Worm (Caenorhabditis elegans): ENCODE data around the gene acs-10.
A peak's percentile ranks its signal among the peaks of the same experiment; 100 is the strongest.

The acs-10 gene

DNA sequence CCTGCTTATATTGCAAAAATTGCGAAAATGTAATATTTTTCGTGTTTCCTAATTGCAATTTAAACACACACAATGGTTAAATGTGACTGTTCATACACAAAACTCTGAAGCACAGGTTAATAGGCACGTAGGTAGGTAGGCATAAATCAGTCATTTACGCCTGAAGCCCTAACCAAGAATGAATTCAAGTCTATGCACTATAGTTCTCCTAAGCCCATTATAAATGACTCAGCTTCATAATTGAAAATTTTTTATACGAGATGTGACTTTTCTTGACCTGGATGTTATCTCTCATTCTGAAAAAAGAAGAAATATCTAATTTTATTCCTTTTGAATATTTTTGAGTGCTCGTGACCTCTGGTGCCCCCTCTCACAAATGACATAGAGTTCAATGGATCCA, 4.5 kb upstream of the acs-10 start:
- TF ChIP-seq med-1 (GFP tag; optimal IDR thresholded peaks at IDR 0.05; ENCODE audit: insufficient read depth) (no peak), ztf-23 (GFP tag; IDR thresholded peaks at IDR 0.05) (no peak), cog-1 (tag; optimal IDR thresholded peaks at IDR 0.05) (no peak), ztf-29 (GFP tag; IDR thresholded peaks at IDR 0.05) (no peak), ref-1 (GFP tag; conservative IDR thresholded peaks at IDR 0.05) (no peak), flt-1 (GFP tag; IDR thresholded peaks at IDR 0.05) (no peak), T22C8.4 (GFP tag; IDR thresholded peaks at IDR 0.05) (no peak)

DNA sequence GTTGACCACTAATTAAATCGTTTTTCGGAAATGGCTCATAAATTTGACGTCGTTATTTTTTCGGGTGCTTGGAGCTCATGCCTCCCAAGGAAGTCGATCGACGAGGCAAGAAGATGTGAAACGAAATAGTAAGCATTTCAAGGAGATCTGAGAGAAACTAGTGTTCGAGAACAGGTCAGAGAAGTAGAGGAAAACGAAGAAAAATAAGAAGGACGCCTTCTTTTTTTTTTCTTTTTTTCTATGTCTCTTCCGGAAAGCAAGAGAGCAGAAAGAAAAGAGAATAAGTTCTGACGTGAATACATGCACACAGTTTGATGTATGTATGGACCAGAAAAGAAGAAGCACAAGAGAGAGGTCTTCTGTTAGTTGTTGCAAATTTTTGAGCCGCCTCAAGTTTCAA, 2.7 kb upstream of the acs-10 start:
- no peak for TF ChIP-seq klf-2 (GFP tag; conservative IDR thresholded peaks at IDR 0.05)
- no peak for TF ChIP-seq tab-1 (GFP tag; IDR thresholded peaks at IDR 0.05)
- TF ChIP-seq med-1 (GFP tag; optimal IDR thresholded peaks at IDR 0.05; ENCODE audit: insufficient read depth), result no peak
- no peak for TF ChIP-seq T22C8.4 (GFP tag; IDR thresholded peaks at IDR 0.05)
- TF ChIP-seq flt-1 (GFP tag; IDR thresholded peaks at IDR 0.05), result no peak
- no peak for TF ChIP-seq cog-1 (tag; optimal IDR thresholded peaks at IDR 0.05)

DNA sequence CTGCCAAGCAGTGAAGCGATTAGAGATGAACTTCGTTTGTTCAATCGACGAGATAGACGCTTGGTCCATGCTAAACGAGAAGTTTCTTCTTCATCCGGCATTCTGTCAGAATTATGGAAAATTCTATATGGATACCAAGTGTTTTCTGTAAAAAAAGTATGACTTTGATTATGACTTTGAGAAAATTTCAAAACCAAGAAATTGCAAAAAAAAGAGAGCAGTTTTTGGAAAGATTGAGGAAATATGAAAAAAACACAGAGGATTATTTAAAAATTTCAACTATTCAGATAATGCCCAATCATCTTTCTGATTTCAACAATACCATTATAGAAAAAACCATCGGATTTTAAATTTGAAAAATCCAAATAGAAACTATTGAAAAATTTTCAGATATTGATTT, 1.0 kb upstream of the acs-10 start, which contains the start of gene par-1:
TSS of gene par-1 (minus strand) at position 101 of the 400 bp plus-strand sequence.
- TF ChIP-seq klf-2 (GFP tag; conservative IDR thresholded peaks at IDR 0.05), result no peak
- no peak for TF ChIP-seq ztf-29 (GFP tag; IDR thresholded peaks at IDR 0.05)
- TF ChIP-seq med-1 (GFP tag; optimal IDR thresholded peaks at IDR 0.05; ENCODE audit: insufficient read depth), result no peak

DNA sequence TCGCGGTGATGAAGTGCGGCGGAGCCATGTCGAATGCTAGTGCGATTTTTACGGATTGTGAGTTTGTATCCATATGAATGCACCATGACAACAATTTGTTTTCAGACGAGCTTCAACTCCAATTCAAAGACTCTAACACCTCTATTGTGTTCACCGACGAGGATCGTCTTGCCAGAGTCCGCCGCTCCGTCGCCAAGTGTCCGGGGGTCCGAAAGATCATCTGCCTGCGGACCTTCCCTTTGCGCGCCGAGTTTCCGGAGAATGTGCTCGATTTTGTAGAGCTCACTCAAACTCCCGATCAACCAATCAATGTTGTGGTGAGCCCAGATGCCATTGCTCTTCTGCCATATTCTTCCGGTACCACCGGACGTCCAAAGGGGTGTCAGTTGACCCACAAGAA, 815 bp downstream of the acs-10 start:
- TF ChIP-seq tab-1 (GFP tag; IDR thresholded peaks at IDR 0.05), result no peak
- TF ChIP-seq ref-1 (GFP tag; conservative IDR thresholded peaks at IDR 0.05), result no peak
- TF ChIP-seq ztf-23 (GFP tag; IDR thresholded peaks at IDR 0.05), result no peak
- TF ChIP-seq ztf-29 (GFP tag; IDR thresholded peaks at IDR 0.05), result no peak
- no peak for TF ChIP-seq T22C8.4 (GFP tag; IDR thresholded peaks at IDR 0.05)
- TF ChIP-seq cog-1 (tag; optimal IDR thresholded peaks at IDR 0.05), result no peak
- no peak for TF ChIP-seq klf-2 (GFP tag; conservative IDR thresholded peaks at IDR 0.05)
- no peak for TF ChIP-seq flt-1 (GFP tag; IDR thresholded peaks at IDR 0.05)
- TF ChIP-seq med-1 (GFP tag; optimal IDR thresholded peaks at IDR 0.05; ENCODE audit: insufficient read depth), result no peak

- TF ChIP-seq ztf-23 (GFP tag; IDR thresholded peaks at IDR 0.05) (no peak), tab-1 (GFP tag; IDR thresholded peaks at IDR 0.05) (no peak), cog-1 (tag; optimal IDR thresholded peaks at IDR 0.05) (no peak), flt-1 (GFP tag; IDR thresholded peaks at IDR 0.05) (no peak), T22C8.4 (GFP tag; IDR thresholded peaks at IDR 0.05) (no peak), ref-1 (GFP tag; conservative IDR thresholded peaks at IDR 0.05) (no peak), klf-2 (GFP tag; conservative IDR thresholded peaks at IDR 0.05) (no peak), ztf-29 (GFP tag; IDR thresholded peaks at IDR 0.05) (no peak), med-1 (GFP tag; optimal IDR thresholded peaks at IDR 0.05; ENCODE audit: insufficient read depth) (no peak)
These were observed 2.8 kb downstream of the acs-10 start for ce11 chrV:14149125-14149524.

ce11 chrV:14150966-14151365, 4.7 kb downstream of the acs-10 start:
- no peak for TF ChIP-seq T22C8.4 (GFP tag; IDR thresholded peaks at IDR 0.05)
- TF ChIP-seq cog-1 (tag; optimal IDR thresholded peaks at IDR 0.05), result no peak
- no peak for TF ChIP-seq ref-1 (GFP tag; conservative IDR thresholded peaks at IDR 0.05)
- no peak for TF ChIP-seq flt-1 (GFP tag; IDR thresholded peaks at IDR 0.05)
- TF ChIP-seq ztf-29 (GFP tag; IDR thresholded peaks at IDR 0.05), result no peak
- no peak for TF ChIP-seq klf-2 (GFP tag; conservative IDR thresholded peaks at IDR 0.05)
- TF ChIP-seq ztf-23 (GFP tag; IDR thresholded peaks at IDR 0.05), result no peak
- no peak for TF ChIP-seq tab-1 (GFP tag; IDR thresholded peaks at IDR 0.05)
- TF ChIP-seq med-1 (GFP tag; optimal IDR thresholded peaks at IDR 0.05; ENCODE audit: insufficient read depth), result no peak

ce11 chrV:14153615-14154014, 7.3 kb downstream of the acs-10 start:
- TF ChIP-seq ztf-29 (GFP tag; IDR thresholded peaks at IDR 0.05), result no peak
- TF ChIP-seq cog-1 (tag; optimal IDR thresholded peaks at IDR 0.05), result peak; percentile 5

DNA sequence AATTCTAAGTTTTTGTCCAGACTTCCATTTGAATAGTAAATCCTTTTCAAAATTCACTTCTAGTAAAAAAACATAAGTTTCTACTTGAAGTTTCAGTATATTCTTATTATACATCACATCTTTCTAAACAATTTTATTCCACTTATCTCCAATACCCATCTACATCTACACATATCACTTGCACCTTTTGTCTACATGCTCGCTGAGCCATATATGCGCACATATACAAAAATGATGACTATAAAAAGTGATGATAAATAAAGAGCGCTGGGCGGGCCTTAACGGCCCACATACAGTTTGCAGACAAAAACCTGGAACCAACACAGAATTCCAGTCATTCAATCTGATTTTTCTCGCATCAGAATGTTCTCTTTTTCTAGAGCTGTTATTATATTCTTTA, 10.2 kb downstream of the acs-10 start, which contains the start of gene AH10.2:
TSS of gene AH10.2 (plus strand) at position 301 of the 400 bp plus-strand sequence.
- TF ChIP-seq ref-1 (GFP tag; conservative IDR thresholded peaks at IDR 0.05) (no peak), flt-1 (GFP tag; IDR thresholded peaks at IDR 0.05) (no peak), klf-2 (GFP tag; conservative IDR thresholded peaks at IDR 0.05) (no peak), T22C8.4 (GFP tag; IDR thresholded peaks at IDR 0.05) (no peak), ztf-23 (GFP tag; IDR thresholded peaks at IDR 0.05) (no peak), med-1 (GFP tag; optimal IDR thresholded peaks at IDR 0.05; ENCODE audit: insufficient read depth) (no peak), tab-1 (GFP tag; IDR thresholded peaks at IDR 0.05) (no peak), cog-1 (tag; optimal IDR thresholded peaks at IDR 0.05) (no peak)

ce11 chrV:14160698-14161097, 14.4 kb downstream of the acs-10 start, which contains the start of gene cest-1.2:
cest-1.2 (minus strand) TSS chrV:14160862.
- no peak for TF ChIP-seq ref-1 (GFP tag; conservative IDR thresholded peaks at IDR 0.05)
- no peak for TF ChIP-seq med-1 (GFP tag; optimal IDR thresholded peaks at IDR 0.05; ENCODE audit: insufficient read depth)
- TF ChIP-seq T22C8.4 (GFP tag; IDR thresholded peaks at IDR 0.05), result no peak
- no peak for TF ChIP-seq tab-1 (GFP tag; IDR thresholded peaks at IDR 0.05)
- TF ChIP-seq ztf-23 (GFP tag; IDR thresholded peaks at IDR 0.05), result no peak
- TF ChIP-seq ztf-29 (GFP tag; IDR thresholded peaks at IDR 0.05), result no peak
- TF ChIP-seq klf-2 (GFP tag; conservative IDR thresholded peaks at IDR 0.05), result no peak
- no peak for TF ChIP-seq cog-1 (tag; optimal IDR thresholded peaks at IDR 0.05)
- TF ChIP-seq flt-1 (GFP tag; IDR thresholded peaks at IDR 0.05), result no peak

- TF ChIP-seq ztf-29 (GFP tag; IDR thresholded peaks at IDR 0.05), result no peak
- TF ChIP-seq tab-1 (GFP tag; IDR thresholded peaks at IDR 0.05), result no peak
These were observed 16.8 kb downstream of the acs-10 start, which contains the start of gene srd-26 for ce11 chrV:14162959-14163548. srd-26 (minus strand) TSS chrV:14163009.
